Fruit fly (Drosophila melanogaster) Kc167 (cell line): Measurements from ENCODE around the gene CG1750.

Experiments used
- Myc ChIP-seq: fragments of >200 bp; optimal IDR thresholded peaks from 2 replicates; lab custom pipeline; 2017; ENCODE audit warnings: missing external identifiers
- h ChIP-seq: fragments of >200 bp; optimal IDR thresholded peaks from 3 replicates; lab custom pipeline; 2018; ENCODE audit warnings: missing external identifiers
- insv ChIP-seq: fragments of >200 bp; optimal IDR thresholded peaks from 3 replicates; lab custom pipeline; 2018; ENCODE audit warnings: missing external identifiers
- psq ChIP-seq: fragments of >200 bp; optimal IDR thresholded peaks from 2 replicates; lab custom pipeline; 2017; ENCODE audit warnings: missing external identifiers

dm6 chr3R:31287522-31287921 lies 32.8 kb upstream of the CG1750 start:
- TF ChIP-seq psq (lab: Kevin White, UChicago) (no peak), Myc (lab: Kevin White, UChicago) (no peak), h (no peak), insv (lab: Kevin White, UChicago) (no peak)
